Worm (Caenorhabditis elegans): Measurements from ENCODE around the gene F57H12.5.

The F57H12.5 gene

DNA sequence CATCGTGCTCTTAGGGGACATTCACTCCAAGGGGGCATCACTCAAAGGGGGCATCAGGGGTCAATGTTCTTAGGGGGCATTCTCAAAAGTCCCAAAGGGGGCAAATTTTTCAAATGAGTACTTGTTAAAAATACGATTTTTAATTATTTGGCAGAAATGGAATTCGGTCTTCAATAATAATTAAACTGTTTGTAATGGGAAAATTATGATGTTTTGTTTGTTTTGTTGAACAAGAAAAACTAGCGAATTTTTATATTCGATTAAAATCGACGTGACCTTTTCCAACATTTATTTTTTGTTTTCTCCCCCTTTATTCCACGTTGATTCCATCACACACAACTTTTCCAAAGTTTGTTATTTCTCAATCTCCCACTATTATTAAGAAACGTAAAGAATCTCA, at the start of gene F57H12.5:
F57H12.5 (plus strand) TSS at position 301 of the 400 bp plus-strand sequence.
- TF ChIP-seq flt-1 (GFP tag; IDR thresholded peaks at IDR 0.05): no peak
- TF ChIP-seq ref-1 (GFP tag; conservative IDR thresholded peaks at IDR 0.05): no peak
- no peak for TF ChIP-seq klf-2 (GFP tag; conservative IDR thresholded peaks at IDR 0.05)
- no peak for TF ChIP-seq ztf-23 (GFP tag; IDR thresholded peaks at IDR 0.05)
- no peak for TF ChIP-seq med-1 (GFP tag; optimal IDR thresholded peaks at IDR 0.05; ENCODE audit: insufficient read depth)
- no peak for TF ChIP-seq ztf-29 (GFP tag; IDR thresholded peaks at IDR 0.05)
- no peak for TF ChIP-seq tab-1 (GFP tag; IDR thresholded peaks at IDR 0.05)
- TF ChIP-seq cog-1 (tag; optimal IDR thresholded peaks at IDR 0.05): no peak
- no peak for TF ChIP-seq T22C8.4 (GFP tag; IDR thresholded peaks at IDR 0.05)

DNA sequence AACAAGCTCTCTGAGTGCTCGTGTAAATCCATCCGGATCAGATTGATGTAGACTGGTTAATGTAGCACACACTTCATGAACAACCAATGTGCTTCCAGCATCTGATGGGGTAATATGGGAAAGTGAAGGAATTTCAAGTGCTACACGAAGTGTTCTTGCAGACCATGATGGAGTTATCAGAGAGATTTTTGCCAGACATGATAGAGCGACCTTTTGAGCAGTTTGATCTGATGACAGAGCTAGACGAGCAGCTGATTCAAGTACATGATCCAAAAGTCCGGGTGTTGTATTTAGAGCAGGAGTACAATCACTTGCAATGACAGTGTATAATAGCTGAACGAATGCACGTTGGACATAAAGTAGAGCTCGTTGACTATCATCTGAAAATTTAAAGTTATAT, 49.2 kb upstream of the F57H12.5 start:
- TF ChIP-seq med-1 (GFP tag; optimal IDR thresholded peaks at IDR 0.05; ENCODE audit: insufficient read depth) (no peak), cog-1 (tag; optimal IDR thresholded peaks at IDR 0.05) (no peak), ref-1 (GFP tag; conservative IDR thresholded peaks at IDR 0.05) (no peak), T22C8.4 (GFP tag; IDR thresholded peaks at IDR 0.05) (no peak), flt-1 (GFP tag; IDR thresholded peaks at IDR 0.05) (no peak), klf-2 (GFP tag; conservative IDR thresholded peaks at IDR 0.05) (no peak), ztf-23 (GFP tag; IDR thresholded peaks at IDR 0.05) (no peak), ztf-29 (GFP tag; IDR thresholded peaks at IDR 0.05) (no peak), tab-1 (GFP tag; IDR thresholded peaks at IDR 0.05) (no peak)

DNA sequence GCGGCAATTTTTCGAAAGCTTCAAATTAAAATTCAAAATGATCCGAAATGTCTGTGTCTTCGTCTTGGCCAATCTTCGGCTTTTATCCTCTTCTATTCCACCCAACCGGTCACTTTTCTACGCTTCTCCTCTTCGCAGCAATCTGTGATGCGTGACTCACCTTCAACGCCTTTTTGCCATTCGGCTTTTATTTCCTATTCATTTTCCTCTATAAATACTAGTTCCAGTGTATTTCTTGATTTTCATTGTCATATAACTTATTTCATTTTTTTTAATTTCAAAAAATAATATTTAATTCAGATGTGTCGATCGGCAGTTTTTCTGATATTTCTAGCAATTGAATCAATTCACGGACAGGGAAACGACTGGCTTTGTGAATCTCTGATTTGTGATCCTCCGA, 47.0 kb upstream of the F57H12.5 start, which contains the start of gene C49H3.16:
C49H3.16 (plus strand) TSS at position 301 of the 400 bp plus-strand sequence.
- TF ChIP-seq med-1 (GFP tag; optimal IDR thresholded peaks at IDR 0.05; ENCODE audit: insufficient read depth) (no peak), ztf-23 (GFP tag; IDR thresholded peaks at IDR 0.05) (no peak), T22C8.4 (GFP tag; IDR thresholded peaks at IDR 0.05) (no peak), flt-1 (GFP tag; IDR thresholded peaks at IDR 0.05) (no peak), cog-1 (tag; optimal IDR thresholded peaks at IDR 0.05) (no peak), ref-1 (GFP tag; conservative IDR thresholded peaks at IDR 0.05) (no peak)

DNA sequence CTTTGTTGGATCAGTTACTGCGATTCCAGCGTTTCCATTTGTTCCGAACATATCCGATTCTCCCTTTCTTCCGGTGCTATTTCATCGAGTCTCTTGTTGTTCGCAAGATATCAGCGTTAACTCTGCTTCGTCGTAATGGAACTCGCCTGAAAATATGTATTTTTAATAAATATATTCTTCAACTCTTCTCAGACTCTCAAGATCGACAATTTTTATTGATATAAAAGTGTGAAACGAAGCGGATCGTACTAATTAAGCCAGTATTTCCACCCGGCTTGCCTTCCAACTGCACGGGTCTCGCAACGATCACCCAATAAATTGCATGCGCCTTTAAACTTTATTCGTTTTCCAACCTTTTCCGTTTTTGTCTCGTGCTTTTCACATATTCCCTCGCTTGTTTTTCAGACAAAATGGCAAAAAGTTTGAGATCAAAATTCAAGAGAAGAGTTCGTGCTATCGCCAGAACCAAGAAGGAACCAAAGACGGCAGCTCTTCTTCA, 43.1 kb upstream of the F57H12.5 start, which contains the start of the genes xpo-3 and C49H3.3:
xpo-3 (minus strand) TSS at position 51 of the 499 bp plus-strand sequence.
C49H3.3 (plus strand) TSS at position 369 of the 499 bp plus-strand sequence.
- TF ChIP-seq ztf-29 (GFP tag; IDR thresholded peaks at IDR 0.05) (no peak), ref-1 (GFP tag; conservative IDR thresholded peaks at IDR 0.05) (no peak)

DNA sequence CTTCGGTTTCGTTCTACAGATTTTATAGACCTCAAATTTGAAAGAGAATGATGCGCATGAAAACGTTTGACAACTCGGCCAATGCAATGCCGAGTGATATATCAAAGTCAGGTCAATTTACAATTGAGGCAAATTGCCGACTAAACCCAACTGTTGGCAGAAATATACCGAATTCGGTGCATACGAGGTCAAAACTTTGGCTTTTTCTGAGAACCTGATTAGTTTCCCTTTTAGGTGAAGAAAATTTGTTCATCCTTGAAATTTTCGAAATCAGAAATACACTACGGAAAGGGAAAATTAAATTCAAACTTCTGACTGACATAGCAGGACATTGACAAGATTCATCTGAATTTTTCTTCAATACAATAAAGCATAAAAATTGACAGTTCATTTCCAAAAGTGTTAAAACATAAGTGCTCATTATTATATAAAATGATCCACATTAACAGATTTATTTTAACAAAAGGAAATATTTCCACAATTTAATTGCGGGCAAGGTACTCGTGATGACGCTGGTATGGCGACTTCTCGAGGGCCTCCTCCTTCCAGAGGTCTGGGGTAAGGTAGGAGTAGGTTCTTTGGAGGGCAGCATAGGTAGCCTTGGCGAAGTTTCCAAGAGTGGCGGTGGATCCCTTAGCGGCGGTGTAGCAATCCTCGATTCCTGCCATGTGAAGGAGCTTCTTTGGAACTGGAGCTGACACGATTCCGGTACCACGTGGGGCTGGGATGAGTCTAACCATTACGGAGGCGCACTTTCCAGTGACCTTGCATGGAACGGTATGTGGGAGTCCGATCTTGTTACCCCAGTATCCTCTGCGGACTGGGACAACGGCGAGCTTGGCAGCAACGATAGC, 41.9 kb upstream of the F57H12.5 start:
- no peak for TF ChIP-seq ztf-29 (GFP tag; IDR thresholded peaks at IDR 0.05)
- TF ChIP-seq med-1 (GFP tag; optimal IDR thresholded peaks at IDR 0.05; ENCODE audit: insufficient read depth): no peak
- TF ChIP-seq flt-1 (GFP tag; IDR thresholded peaks at IDR 0.05): no peak
- no peak for TF ChIP-seq ref-1 (GFP tag; conservative IDR thresholded peaks at IDR 0.05)
- TF ChIP-seq klf-2 (GFP tag; conservative IDR thresholded peaks at IDR 0.05): no peak
- TF ChIP-seq tab-1 (GFP tag; IDR thresholded peaks at IDR 0.05): no peak
- TF ChIP-seq ztf-23 (GFP tag; IDR thresholded peaks at IDR 0.05): no peak
- no peak for TF ChIP-seq T22C8.4 (GFP tag; IDR thresholded peaks at IDR 0.05)
- TF ChIP-seq cog-1 (tag; optimal IDR thresholded peaks at IDR 0.05): no peak

DNA sequence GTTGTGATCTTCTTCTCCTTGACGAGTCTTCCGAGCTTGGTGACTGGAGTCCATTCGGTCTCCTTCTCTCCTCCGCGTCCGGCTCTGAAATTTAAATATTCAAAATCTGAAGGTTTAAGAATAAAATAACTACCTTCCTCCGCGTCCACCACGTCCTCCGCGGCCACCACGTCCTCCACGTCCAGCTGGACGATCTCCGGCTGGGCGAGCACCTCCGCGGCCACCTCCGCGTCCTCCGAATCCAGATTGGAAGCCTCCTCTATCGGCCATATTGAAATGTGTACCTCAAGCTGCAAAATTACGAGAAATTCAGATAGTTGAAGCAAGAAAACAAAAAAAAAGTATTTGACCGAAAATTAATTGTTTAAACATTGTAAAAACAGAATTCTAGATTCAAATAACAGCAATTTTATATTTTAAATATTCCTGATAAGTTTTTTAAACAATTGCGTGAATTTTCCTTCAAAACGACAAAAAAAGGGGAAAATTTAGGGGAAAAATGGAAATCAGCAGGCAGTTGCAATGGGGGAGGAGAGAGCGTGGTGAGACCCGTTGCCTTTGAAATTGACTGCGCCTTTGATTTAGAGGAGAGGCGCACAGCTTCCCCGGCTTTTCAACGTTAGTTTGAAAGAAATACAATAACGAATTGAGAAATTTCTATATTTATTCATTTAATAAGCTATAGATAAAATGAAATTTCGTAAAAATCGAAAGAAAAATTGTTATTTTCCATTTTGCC, 40.8 kb upstream of the F57H12.5 start, which contains the start of gene rps-2:
rps-2 (minus strand) TSS at position 290 of the 739 bp plus-strand sequence.
- TF ChIP-seq med-1 (GFP tag; optimal IDR thresholded peaks at IDR 0.05; ENCODE audit: insufficient read depth) (no peak), ztf-29 (GFP tag; IDR thresholded peaks at IDR 0.05) (no peak), flt-1 (GFP tag; IDR thresholded peaks at IDR 0.05) (no peak), ref-1 (GFP tag; conservative IDR thresholded peaks at IDR 0.05) (no peak), tab-1 (GFP tag; IDR thresholded peaks at IDR 0.05) (no peak), klf-2 (GFP tag; conservative IDR thresholded peaks at IDR 0.05) (no peak), ztf-23 (GFP tag; IDR thresholded peaks at IDR 0.05) (no peak), T22C8.4 (GFP tag; IDR thresholded peaks at IDR 0.05) (no peak), cog-1 (tag; optimal IDR thresholded peaks at IDR 0.05) (no peak)

DNA sequence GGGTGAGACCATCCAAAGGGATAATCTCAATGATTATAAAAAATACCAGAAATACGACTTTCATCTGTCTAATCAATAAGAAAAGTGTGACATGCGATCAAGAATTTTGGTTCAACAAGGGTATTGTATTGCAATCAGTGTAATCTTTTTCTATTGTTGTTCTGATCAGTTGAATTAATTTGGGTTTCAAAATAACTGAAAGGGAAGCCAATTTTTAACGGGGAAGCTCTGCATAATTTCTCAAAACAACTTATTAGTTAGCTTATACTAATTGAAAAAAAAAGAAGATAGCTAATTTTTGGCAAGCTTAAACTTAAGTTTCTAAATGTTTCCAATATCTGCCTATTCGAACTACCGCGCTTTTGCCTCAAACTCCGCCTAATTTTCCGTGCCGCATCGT, 39.9 kb upstream of the F57H12.5 start, which contains the start of gene C49H3.12:
C49H3.12 (minus strand) TSS at position 101 of the 400 bp plus-strand sequence.
- TF ChIP-seq T22C8.4 (GFP tag; IDR thresholded peaks at IDR 0.05) (no peak), ztf-23 (GFP tag; IDR thresholded peaks at IDR 0.05) (no peak), flt-1 (GFP tag; IDR thresholded peaks at IDR 0.05) (no peak), cog-1 (tag; optimal IDR thresholded peaks at IDR 0.05) (no peak), ref-1 (GFP tag; conservative IDR thresholded peaks at IDR 0.05) (no peak), klf-2 (GFP tag; conservative IDR thresholded peaks at IDR 0.05) (no peak), ztf-29 (GFP tag; IDR thresholded peaks at IDR 0.05) (no peak), med-1 (GFP tag; optimal IDR thresholded peaks at IDR 0.05; ENCODE audit: insufficient read depth) (no peak), tab-1 (GFP tag; IDR thresholded peaks at IDR 0.05) (no peak)

DNA sequence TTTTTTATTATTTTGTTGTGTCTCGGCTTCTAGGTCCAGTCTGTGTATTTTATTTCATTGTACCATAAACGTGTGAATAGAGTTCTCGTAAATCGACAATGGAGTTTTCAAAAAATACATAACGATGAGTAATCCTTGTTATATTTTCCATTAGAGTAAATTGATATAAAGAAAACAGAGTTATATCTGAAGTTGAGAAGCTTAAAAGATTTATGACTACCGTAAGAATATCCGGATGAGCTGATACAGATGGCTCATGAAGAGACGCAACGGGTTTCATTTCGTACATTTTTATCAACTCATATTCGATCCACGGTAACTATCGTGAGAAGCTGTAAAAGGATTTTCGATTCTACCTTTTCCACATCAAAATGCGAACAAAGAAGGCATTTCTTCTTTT, 39.3 kb upstream of the F57H12.5 start, which contains the start of gene gcy-8:
gcy-8 (plus strand) TSS at position 301 of the 400 bp plus-strand sequence.
- no peak for TF ChIP-seq med-1 (GFP tag; optimal IDR thresholded peaks at IDR 0.05; ENCODE audit: insufficient read depth)
- no peak for TF ChIP-seq klf-2 (GFP tag; conservative IDR thresholded peaks at IDR 0.05)
- TF ChIP-seq ztf-23 (GFP tag; IDR thresholded peaks at IDR 0.05): no peak
- TF ChIP-seq T22C8.4 (GFP tag; IDR thresholded peaks at IDR 0.05): no peak
- no peak for TF ChIP-seq flt-1 (GFP tag; IDR thresholded peaks at IDR 0.05)
- no peak for TF ChIP-seq ztf-29 (GFP tag; IDR thresholded peaks at IDR 0.05)
- no peak for TF ChIP-seq tab-1 (GFP tag; IDR thresholded peaks at IDR 0.05)
- TF ChIP-seq ref-1 (GFP tag; conservative IDR thresholded peaks at IDR 0.05): no peak
- no peak for TF ChIP-seq cog-1 (tag; optimal IDR thresholded peaks at IDR 0.05)

DNA sequence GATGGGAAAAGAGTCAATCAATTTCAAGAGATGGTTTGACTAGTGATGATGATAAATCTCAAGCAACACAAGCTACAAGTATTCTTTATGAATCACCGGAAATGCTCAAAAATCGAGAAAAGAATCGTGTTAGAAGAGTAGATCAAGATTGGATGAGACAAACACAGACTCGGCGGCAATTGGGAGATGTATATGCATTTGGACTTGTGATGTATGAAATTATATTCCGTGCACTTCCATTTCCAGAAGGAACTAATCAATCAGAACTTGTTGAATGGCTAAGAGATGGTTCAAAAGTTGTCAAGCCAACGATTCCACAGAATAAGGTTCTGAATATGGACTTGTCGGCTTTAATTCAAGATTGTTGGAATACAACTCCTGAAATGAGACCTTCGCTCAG, 35.2 kb upstream of the F57H12.5 start:
- TF ChIP-seq tab-1 (GFP tag; IDR thresholded peaks at IDR 0.05) (no peak), ztf-29 (GFP tag; IDR thresholded peaks at IDR 0.05) (no peak), ztf-23 (GFP tag; IDR thresholded peaks at IDR 0.05) (no peak), ref-1 (GFP tag; conservative IDR thresholded peaks at IDR 0.05) (no peak), med-1 (GFP tag; optimal IDR thresholded peaks at IDR 0.05; ENCODE audit: insufficient read depth) (no peak), cog-1 (tag; optimal IDR thresholded peaks at IDR 0.05) (no peak), flt-1 (GFP tag; IDR thresholded peaks at IDR 0.05) (no peak), klf-2 (GFP tag; conservative IDR thresholded peaks at IDR 0.05) (no peak), T22C8.4 (GFP tag; IDR thresholded peaks at IDR 0.05) (no peak)

All from whole organism, midembryonic.